Worm (Caenorhabditis elegans) whole organism, young adult: Measurements from ENCODE around the gene Y51H7C.10.

Experiments
- K11D2.4 ChIP-seq: fragments of 200-800 bp; sonication (Bioruptor generic); IDR thresholded peaks from 2 replicates; pipeline ENCODE4 v1.3.6; 2022; ENCODE audit warnings: missing genetic modification reagents, missing genetic modification characterization, missing compliant biosample characterization
- hmg-20 ChIP-seq: fragments of 200-800 bp; sonication (Bioruptor generic); IDR thresholded peaks from 2 replicates; pipeline ENCODE4 v1.3.6; 2022; ENCODE audit warnings: missing genetic modification reagents, missing genetic modification characterization, missing compliant biosample characterization
- lsl-1 ChIP-seq: fragments of 200-800 bp; sonication (Bioruptor generic); optimal IDR thresholded peaks from 2 replicates; lab custom pipeline; 2018; ENCODE audit warnings: mild to moderate bottlenecking, missing genetic modification characterization, moderate library complexity, missing compliant biosample characterization
- zfh-2 ChIP-seq: fragments of 200-800 bp; sonication (Bioruptor generic); conservative IDR thresholded peaks from 2 replicates; pipeline ENCODE4 v1.3.6; 2022; ENCODE audit warnings: missing genetic modification reagents, missing genetic modification characterization, missing compliant biosample characterization
- ztf-26 ChIP-seq: sonication (generic microtip); optimal IDR thresholded peaks from 2 replicates; lab custom pipeline; 2017; ENCODE audit warnings: missing genetic modification characterization, missing compliant biosample characterization

The Y51H7C.10 gene

DNA sequence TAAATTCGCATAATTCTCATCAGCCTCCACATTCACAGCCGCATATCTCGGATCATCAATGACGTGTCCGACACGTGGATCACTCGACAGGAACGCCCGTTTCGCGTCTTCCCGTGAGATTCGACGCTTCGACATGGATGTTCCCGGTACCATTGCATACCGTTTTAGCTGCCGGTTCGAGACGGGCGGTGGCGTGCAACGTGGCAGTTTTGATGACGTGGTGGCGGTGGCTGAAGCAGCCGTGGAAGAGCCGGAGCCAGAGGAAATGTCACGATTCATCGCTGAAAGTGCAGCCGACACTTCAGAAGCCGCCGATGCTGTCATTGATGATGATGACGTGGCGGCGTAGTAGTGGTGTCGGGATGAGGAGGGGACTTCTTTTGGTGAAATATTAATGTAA lies 52.0 kb downstream of the Y51H7C.10 start:
- TF ChIP-seq zfh-2 = peak; percentile 70
- TF ChIP-seq K11D2.4 (GFP tag; lab: Robert Waterston, UW) = no peak
- no peak for TF ChIP-seq ztf-26 (tag; lab: Kevin White, UChicago)
- no peak for TF ChIP-seq lsl-1
- no peak for TF ChIP-seq hmg-20
